Worm (Caenorhabditis elegans) whole organism, L1 larva: ENCODE measurements around the gene aqp-8.
A peak's percentile ranks its signal among the peaks of the same experiment; 100 is the strongest.

Experiments
- dsc-1 ChIP-seq: sonication (generic microtip); optimal IDR thresholded peaks from 2 replicates; lab custom pipeline; 2016; ENCODE audit warnings: mild to moderate bottlenecking, missing genetic modification characterization, missing compliant biosample characterization
- fkh-4 ChIP-seq: sonication (generic microtip); optimal IDR thresholded peaks from 2 replicates; lab custom pipeline; 2016; ENCODE audit warnings: missing compliant biosample characterization, missing genetic modification characterization, borderline replicate concordance
- pax-3 ChIP-seq: fragments of 200-800 bp; sonication (Bioruptor generic); optimal IDR thresholded peaks from 2 replicates; lab custom pipeline; 2018; ENCODE audit warnings: mild to moderate bottlenecking, missing genetic modification characterization, moderate library complexity, missing compliant biosample characterization
- vab-15 ChIP-seq: sonication (generic microtip); optimal IDR thresholded peaks from 2 replicates; lab custom pipeline; 2017; ENCODE audit warnings: missing genotype, mild to moderate bottlenecking, missing genetic modification characterization, missing compliant biosample characterization

Gene aqp-8

ce11 chrX:4652950-4653349, 51.8 kb downstream of the aqp-8 start:
- peak; percentile 51 for TF ChIP-seq fkh-4 (tag; lab: Kevin White, UChicago)
- TF ChIP-seq pax-3 (tag; lab: Kevin White, UChicago), result no peak
- TF ChIP-seq vab-15 (tag; lab: Kevin White, UChicago), result no peak
- peak; percentile 93 for TF ChIP-seq dsc-1 (tag; lab: Kevin White, UChicago)
